Worm (Caenorhabditis elegans) whole organism, L4 larva: ENCODE measurements around the gene cht-4.
"Not testable (repeated sequence)": the region's sequence is repeated elsewhere in the genome, so short reads cannot be mapped to it uniquely, and the experiment has no call there.

ENCODE experiments used
- D1046.2 ChIP-seq: fragments of 200-800 bp; sonication (Bioruptor generic); IDR thresholded peaks from 2 replicates; pipeline ENCODE4 v1.3.6; 2022; ENCODE audit warnings: missing genetic modification characterization, missing compliant biosample characterization
- F44E2.7 ChIP-seq: fragments of 200-800 bp; sonication (Bioruptor generic); IDR thresholded peaks from 2 replicates; pipeline ENCODE4 v2.1.2; 2022; ENCODE audit warnings: missing genetic modification characterization, missing compliant biosample characterization
- ceh-82 ChIP-seq: sonication (generic microtip); optimal IDR thresholded peaks from 2 replicates; lab custom pipeline; 2017; ENCODE audit warnings: missing biosample characterization, missing genetic modification characterization
- dve-1 ChIP-seq: sonication (generic microtip); optimal IDR thresholded peaks from 2 replicates; lab custom pipeline; 2017; ENCODE audit warnings: antibody characterized with exemption, mild to moderate bottlenecking, missing genetic modification characterization, missing compliant biosample characterization; ENCODE audit not compliant: insufficient read depth
- lin-15B ChIP-seq: fragments of 150-350 bp; sonication (generic microtip); optimal IDR thresholded peaks from 3 replicates; lab custom pipeline; 2014; ENCODE audit warnings: missing biosample characterization, missing genetic modification characterization
- lin-39 ChIP-seq: fragments of 150-350 bp; optimal IDR thresholded peaks from 2 replicates; lab custom pipeline; 2014; ENCODE audit warnings: missing biosample characterization, missing genetic modification reagents, missing genetic modification characterization
- mep-1 ChIP-seq: fragments of 150-350 bp; sonication (generic microtip); optimal IDR thresholded peaks from 3 replicates; lab custom pipeline; 2014; ENCODE audit warnings: missing biosample characterization, missing genetic modification characterization
- nhr-11 ChIP-seq: fragments of 150-350 bp; optimal IDR thresholded peaks from 2 replicates; lab custom pipeline; 2014; ENCODE audit warnings: missing biosample characterization, missing genetic modification characterization

DNA sequence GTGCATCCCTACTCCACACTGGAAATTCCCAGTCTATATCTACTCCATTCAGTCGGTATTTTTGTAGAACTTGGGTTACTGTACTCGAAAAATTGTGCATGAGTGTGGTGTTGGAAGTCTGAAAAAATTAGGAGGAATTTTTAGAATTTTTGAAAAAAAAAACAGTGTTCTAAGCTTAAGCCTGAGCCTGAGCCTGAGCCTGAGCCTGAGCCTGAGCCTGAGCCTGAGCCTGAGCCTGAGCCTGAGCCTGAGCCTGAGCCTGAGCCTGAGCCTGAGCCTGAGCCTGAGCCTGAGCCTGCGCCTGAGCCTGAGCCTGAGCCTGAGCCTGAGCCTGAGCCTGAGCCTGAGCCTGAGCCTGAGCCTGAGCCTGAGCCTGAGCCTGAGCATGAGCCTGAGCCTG lies 973 bp downstream of the cht-4 start:
- TF ChIP-seq F44E2.7 (GFP tag; lab: Robert Waterston, UW); ceh-82 (tag; lab: Kevin White, UChicago); nhr-11; dve-1 (tag; lab: Kevin White, UChicago); lin-15B (tag; lab: Kevin White, UChicago); D1046.2 (GFP tag; lab: Robert Waterston, UW); lin-39 (tag; lab: Kevin White, UChicago); mep-1: not testable (repeated sequence)
